Worm (Caenorhabditis elegans) whole organism, young adult: Measurements from ENCODE around the gene F09F9.5.

Experiments used
- F22D6.2 ChIP-seq: sonication (generic microtip); optimal IDR thresholded peaks from 2 replicates; lab custom pipeline; 2016; ENCODE audit warnings: mild to moderate bottlenecking, missing genetic modification characterization, missing compliant biosample characterization
- F55B11.4 ChIP-seq: sonication (generic microtip); optimal IDR thresholded peaks from 2 replicates; lab custom pipeline; 2016; ENCODE audit warnings: missing compliant biosample characterization, missing genetic modification characterization, borderline replicate concordance; ENCODE audit not compliant: insufficient read depth
- F57C9.4 ChIP-seq: sonication (generic microtip); optimal IDR thresholded peaks from 2 replicates; lab custom pipeline; 2017; ENCODE audit warnings: mild to moderate bottlenecking, missing genetic modification characterization, missing compliant biosample characterization
- K12H6.12 ChIP-seq: fragments of 200-800 bp; sonication (Bioruptor generic); optimal IDR thresholded peaks from 2 replicates; lab custom pipeline; 2018; ENCODE audit warnings: mild to moderate bottlenecking, missing genetic modification characterization, missing compliant biosample characterization
- T26A5.8 ChIP-seq: sonication (generic microtip); optimal IDR thresholded peaks from 2 replicates; lab custom pipeline; 2016; ENCODE audit warnings: missing genetic modification characterization, missing compliant biosample characterization
- athp-1 ChIP-seq: sonication (generic microtip); optimal IDR thresholded peaks from 2 replicates; lab custom pipeline; 2017; ENCODE audit warnings: mild to moderate bottlenecking, missing genetic modification characterization, missing compliant biosample characterization
- bed-1 ChIP-seq: fragments of 200-800 bp; sonication (Bioruptor generic); IDR thresholded peaks from 2 replicates; pipeline ENCODE4 v1.3.6; 2022; ENCODE audit warnings: missing genetic modification reagents, missing genetic modification characterization, missing compliant biosample characterization
- bed-2 ChIP-seq: fragments of 200-800 bp; sonication (Bioruptor generic); IDR thresholded peaks from 2 replicates; pipeline ENCODE4 v1.3.6; 2022; ENCODE audit warnings: missing genetic modification reagents, missing genetic modification characterization, missing compliant biosample characterization
- cebp-1 ChIP-seq, 2 experiments: fragments of 200-800 bp in 1 of 2; sonication (Bioruptor generic) in 1 of 2; sonication (generic microtip) in 1 of 2; IDR thresholded peaks in 1 of 2; optimal IDR thresholded peaks in 1 of 2; 2 replicates each; pipeline versions ENCODE4 v1.3.6 to Lab custom; 2017 to 2022; ENCODE audit warnings: missing compliant biosample characterization in 2 of 2, missing genetic modification characterization in 2 of 2, mild to moderate bottlenecking in 1 of 2, missing genetic modification reagents in 1 of 2, moderate library complexity in 1 of 2
- ceh-100 ChIP-seq: fragments of 200-800 bp; sonication (Bioruptor generic); IDR thresholded peaks from 2 replicates; pipeline ENCODE4 v1.3.6; 2022; ENCODE audit warnings: missing genetic modification reagents, missing genetic modification characterization, missing compliant biosample characterization
- ceh-40 ChIP-seq: fragments of 200-800 bp; sonication (Bioruptor generic); IDR thresholded peaks from 2 replicates; pipeline ENCODE4 v1.3.6; 2022; ENCODE audit warnings: missing genetic modification characterization, missing compliant biosample characterization
- ceh-91 ChIP-seq: fragments of 200-800 bp; sonication (Bioruptor generic); IDR thresholded peaks from 2 replicates; pipeline ENCODE4 v1.3.6; 2022; ENCODE audit warnings: missing genetic modification reagents, missing genetic modification characterization, missing compliant biosample characterization
- die-1 ChIP-seq: sonication (generic microtip); optimal IDR thresholded peaks from 2 replicates; lab custom pipeline; 2016; ENCODE audit warnings: missing genotype, mild to moderate bottlenecking, missing genetic modification characterization, missing compliant biosample characterization
- dox-1 ChIP-seq: fragments of 200-800 bp; sonication (Bioruptor generic); IDR thresholded peaks from 2 replicates; pipeline ENCODE4 v1.3.6; 2022; ENCODE audit warnings: missing genetic modification reagents, missing genetic modification characterization, missing compliant biosample characterization
- dpff-1 ChIP-seq: sonication (generic microtip); optimal IDR thresholded peaks from 2 replicates; lab custom pipeline; 2017; ENCODE audit warnings: mild to moderate bottlenecking, missing genetic modification characterization, missing compliant biosample characterization
- dpl-1 ChIP-seq: fragments of 150-350 bp; optimal IDR thresholded peaks from 2 replicates; lab custom pipeline; 2014; ENCODE audit warnings: missing biosample characterization, missing genetic modification reagents, missing genetic modification characterization
- ets-4 ChIP-seq: fragments of 200-800 bp; sonication (Bioruptor generic); optimal IDR thresholded peaks from 2 replicates; lab custom pipeline; 2018; ENCODE audit warnings: mild to moderate bottlenecking, missing genetic modification characterization, missing compliant biosample characterization
- fkh-3 ChIP-seq: sonication (generic microtip); optimal IDR thresholded peaks from 2 replicates; lab custom pipeline; 2016; ENCODE audit warnings: mild to moderate bottlenecking, missing genetic modification characterization, missing compliant biosample characterization
- gei-17 ChIP-seq: fragments of 200-800 bp; sonication (Bioruptor generic); optimal IDR thresholded peaks from 2 replicates; lab custom pipeline; 2018; ENCODE audit warnings: mild to moderate bottlenecking, missing genetic modification characterization, missing compliant biosample characterization
- him-1 ChIP-seq: sonication (generic microtip); optimal IDR thresholded peaks from 2 replicates; lab custom pipeline; 2016; ENCODE audit warnings: missing genotype, missing genetic modification reagents, missing genetic modification characterization, missing compliant biosample characterization
- hlh-26 ChIP-seq: fragments of 200-800 bp; sonication (Bioruptor generic); conservative IDR thresholded peaks from 2 replicates; pipeline ENCODE4 v1.3.6; 2022; ENCODE audit warnings: missing genetic modification reagents, missing genetic modification characterization, missing compliant biosample characterization
- hrde-1 ChIP-seq: sonication (generic microtip); optimal IDR thresholded peaks from 2 replicates; lab custom pipeline; 2016; ENCODE audit warnings: missing genetic modification characterization, mild to moderate bottlenecking, missing compliant biosample characterization, moderate library complexity, missing genotype, missing genetic modification reagents, borderline replicate concordance
- let-526 ChIP-seq: fragments of 200-800 bp; sonication (Bioruptor generic); IDR thresholded peaks from 2 replicates; pipeline ENCODE4 v1.3.6; 2022; ENCODE audit warnings: missing genetic modification reagents, missing genetic modification characterization, missing compliant biosample characterization
- lin-40 ChIP-seq: sonication (generic microtip); optimal IDR thresholded peaks from 2 replicates; lab custom pipeline; 2016; ENCODE audit warnings: missing genetic modification characterization, mild to moderate bottlenecking, missing compliant biosample characterization, missing genotype, missing genetic modification reagents
- lin-54 ChIP-seq: fragments of 200-800 bp; sonication (Bioruptor generic); optimal IDR thresholded peaks from 2 replicates; lab custom pipeline; 2018; ENCODE audit warnings: mild to moderate bottlenecking, missing genetic modification characterization, missing compliant biosample characterization
- lsl-1 ChIP-seq: fragments of 200-800 bp; sonication (Bioruptor generic); optimal IDR thresholded peaks from 2 replicates; lab custom pipeline; 2018; ENCODE audit warnings: mild to moderate bottlenecking, missing genetic modification characterization, moderate library complexity, missing compliant biosample characterization
- lsy-27 ChIP-seq: sonication (generic microtip); optimal IDR thresholded peaks from 2 replicates; lab custom pipeline; 2017; ENCODE audit warnings: missing genetic modification characterization, mild to moderate bottlenecking, missing compliant biosample characterization, antibody characterized with exemption, missing genotype, borderline replicate concordance; ENCODE audit not compliant: insufficient read depth
- madf-8 ChIP-seq: fragments of 200-800 bp; sonication (Bioruptor generic); conservative IDR thresholded peaks from 2 replicates; pipeline ENCODE4 v1.3.6; 2022; ENCODE audit warnings: missing genetic modification reagents, missing genetic modification characterization, missing compliant biosample characterization
- mel-28 ChIP-seq: sonication (generic microtip); optimal IDR thresholded peaks from 2 replicates; lab custom pipeline; 2016; ENCODE audit warnings: borderline replicate concordance, mild to moderate bottlenecking, missing genetic modification characterization, missing compliant biosample characterization
- mxl-1 ChIP-seq: sonication (generic microtip); optimal IDR thresholded peaks from 2 replicates; lab custom pipeline; 2016; ENCODE audit warnings: missing genetic modification characterization, missing compliant biosample characterization
- nfyb-1 ChIP-seq: fragments of 200-800 bp; sonication (Bioruptor generic); IDR thresholded peaks from 2 replicates; pipeline ENCODE4 v1.3.6; 2022; ENCODE audit warnings: missing genetic modification reagents, missing genetic modification characterization, missing compliant biosample characterization
- nhr-120 ChIP-seq: fragments of 200-800 bp; sonication (Bioruptor generic); IDR thresholded peaks from 2 replicates; pipeline ENCODE4 v1.3.6; 2022; ENCODE audit warnings: missing genetic modification characterization, missing compliant biosample characterization
- nhr-179 ChIP-seq: sonication (generic microtip); optimal IDR thresholded peaks from 2 replicates; lab custom pipeline; 2016; ENCODE audit warnings: mild to moderate bottlenecking, missing genetic modification characterization, missing compliant biosample characterization
- nhr-80 ChIP-seq: sonication (generic microtip); optimal IDR thresholded peaks from 2 replicates; lab custom pipeline; 2016; ENCODE audit warnings: missing genetic modification characterization, missing compliant biosample characterization
- nhr-90 ChIP-seq: sonication (generic microtip); optimal IDR thresholded peaks from 2 replicates; lab custom pipeline; 2016; ENCODE audit warnings: missing genotype, mild to moderate bottlenecking, missing genetic modification characterization, missing compliant biosample characterization
- rpc-1 ChIP-seq, 2 experiments: fragments of 150-350 bp in 1 of 2; sonication (generic microtip) in 1 of 2; optimal IDR thresholded peaks; 2 replicates each; lab custom pipeline; 2014 to 2018; ENCODE audit warnings: missing biosample characterization in 1 of 2, missing genetic modification characterization in 1 of 2, missing genetic modification reagents in 1 of 2, missing genotype in 1 of 2
- snpc-3.4 ChIP-seq: sonication (generic microtip); optimal IDR thresholded peaks from 2 replicates; lab custom pipeline; 2017; ENCODE audit warnings: missing genetic modification characterization, mild to moderate bottlenecking, missing compliant biosample characterization, antibody characterized with exemption, moderate library complexity, missing genotype, missing genetic modification reagents
- tbx-9 ChIP-seq: sonication (generic microtip); optimal IDR thresholded peaks from 2 replicates; lab custom pipeline; 2016; ENCODE audit warnings: borderline replicate concordance, missing genetic modification characterization, inconsistent platforms, missing compliant biosample characterization
- tlf-1 ChIP-seq: fragments of 200-800 bp; sonication (Bioruptor generic); optimal IDR thresholded peaks from 2 replicates; lab custom pipeline; 2018; ENCODE audit warnings: mild to moderate bottlenecking, missing genetic modification characterization, missing compliant biosample characterization
- zfh-2 ChIP-seq: fragments of 200-800 bp; sonication (Bioruptor generic); conservative IDR thresholded peaks from 2 replicates; pipeline ENCODE4 v1.3.6; 2022; ENCODE audit warnings: missing genetic modification reagents, missing genetic modification characterization, missing compliant biosample characterization
- ztf-22 ChIP-seq: fragments of 200-800 bp; sonication (Bioruptor generic); optimal IDR thresholded peaks from 2 replicates; lab custom pipeline; 2018; ENCODE audit warnings: mild to moderate bottlenecking, missing genetic modification characterization, moderate library complexity, missing compliant biosample characterization
- ztf-28 ChIP-seq: fragments of 200-800 bp; sonication (Bioruptor generic); IDR thresholded peaks from 2 replicates; pipeline ENCODE4 v1.3.6; 2022; ENCODE audit warnings: missing genetic modification reagents, missing genetic modification characterization, missing compliant biosample characterization

F09F9.5 gene

DNA sequence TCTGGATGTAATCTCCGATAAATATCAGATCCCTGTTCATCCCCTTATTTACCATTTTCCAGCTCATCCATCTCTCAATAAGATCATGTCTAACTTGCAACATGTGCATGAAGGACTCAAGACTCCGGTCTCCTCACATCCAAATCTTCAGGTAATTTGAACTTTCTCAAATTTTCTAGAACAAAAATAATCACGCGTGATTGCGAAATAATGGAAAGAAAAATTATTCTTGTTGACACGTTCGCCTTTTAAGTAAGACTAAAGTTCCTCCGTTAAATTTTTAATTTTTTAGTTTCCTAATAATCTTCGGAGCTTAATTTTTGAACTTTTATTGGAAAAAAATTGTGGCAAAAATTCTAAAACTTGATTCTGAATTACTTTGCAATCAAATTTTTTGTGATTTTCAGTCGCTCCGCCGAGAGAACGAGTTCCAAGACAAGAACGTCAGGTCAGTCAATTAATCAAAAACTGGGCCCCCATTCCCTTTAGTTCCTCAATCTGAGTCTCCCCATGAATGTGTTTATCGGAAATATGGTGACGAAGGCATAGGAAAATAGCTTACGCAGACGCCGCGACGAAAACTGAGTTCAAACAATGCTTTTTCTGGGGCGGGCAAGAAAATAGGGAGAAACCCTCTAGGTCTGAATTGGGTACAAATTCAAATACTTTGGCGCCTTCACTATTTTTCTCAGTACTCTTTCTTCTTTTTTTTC, 19.9 kb downstream of the F09F9.5 start (continued):
- TF ChIP-seq lin-40 (tag; lab: Kevin White, UChicago) (no peak), bed-2 (GFP tag; lab: Robert Waterston, UW) (no peak), ceh-40 (GFP tag; lab: Robert Waterston, UW) (no peak), nfyb-1 (peak; percentile 22; the same call in 1 of the 2 replicates), lsl-1 (no peak), nhr-80 (tag; lab: Kevin White, UChicago) (peak; percentile 18), die-1 (no peak), nhr-120 (GFP tag; lab: Robert Waterston, UW) (no peak), dpl-1 (GFP tag; lab: Kevin White, UChicago) (no peak), snpc-3.4 (tag; lab: Kevin White, UChicago) (no peak), mel-28 (no peak), bed-1 (GFP tag; lab: Robert Waterston, UW) (no peak), K12H6.12 (tag; lab: Kevin White, UChicago) (peak; percentile 69), F55B11.4 (tag; lab: Kevin White, UChicago) (no peak), dpff-1 (no peak), zfh-2 (GFP tag; lab: Robert Waterston, UW) (no peak), F22D6.2 (no peak), mxl-1 (tag; lab: Kevin White, UChicago) (no peak), tbx-9 (tag; lab: Kevin White, UChicago) (no peak), ceh-100 (no peak), ztf-28 (no peak), cebp-1 (GFP tag; IDR thresholded peaks at IDR 0.05; lab: Robert Waterston, UW) (peak; percentile 88), cebp-1 (tag; optimal IDR thresholded peaks at IDR 0.05; lab: Kevin White, UChicago) (peak; percentile 96), let-526 (GFP tag; lab: Robert Waterston, UW) (no peak), him-1 (tag; lab: Kevin White, UChicago) (no peak), madf-8 (no peak)

DNA sequence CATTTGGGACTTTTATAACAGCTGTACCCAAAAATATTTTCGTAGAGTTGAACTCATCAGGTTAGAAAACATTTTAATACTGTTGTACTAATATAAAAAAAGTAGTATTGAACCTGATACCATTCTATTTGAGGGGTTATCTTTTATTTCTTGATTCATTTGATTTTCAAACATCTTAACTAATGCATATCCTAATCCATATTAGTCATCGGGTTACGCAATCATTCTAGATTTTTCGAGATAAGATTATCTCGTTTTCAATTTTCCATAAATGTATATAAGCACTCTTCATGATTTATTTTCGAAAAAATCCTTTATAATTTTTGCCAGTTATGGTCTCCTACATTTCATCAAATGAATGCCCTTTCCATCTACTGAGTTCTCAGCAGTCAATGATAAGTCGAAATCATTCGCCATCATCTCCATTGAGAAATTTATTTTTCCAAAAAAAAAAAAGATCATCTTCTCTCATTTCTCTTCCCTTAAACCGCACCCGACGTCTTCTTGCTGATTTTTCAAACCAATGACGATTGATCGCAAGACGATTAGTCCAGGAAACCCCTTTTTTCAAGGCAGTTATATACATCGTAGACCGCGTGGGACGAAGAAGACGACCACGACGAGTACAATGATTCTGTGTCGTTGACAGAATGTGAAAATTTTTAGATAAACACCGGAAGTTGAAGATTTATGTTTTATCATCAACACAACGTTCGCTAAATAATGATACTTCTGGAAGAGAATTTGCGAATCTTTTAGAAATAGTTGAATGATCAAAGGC, 20.9 kb downstream of the F09F9.5 start:
- no peak for TF ChIP-seq gei-17

DNA sequence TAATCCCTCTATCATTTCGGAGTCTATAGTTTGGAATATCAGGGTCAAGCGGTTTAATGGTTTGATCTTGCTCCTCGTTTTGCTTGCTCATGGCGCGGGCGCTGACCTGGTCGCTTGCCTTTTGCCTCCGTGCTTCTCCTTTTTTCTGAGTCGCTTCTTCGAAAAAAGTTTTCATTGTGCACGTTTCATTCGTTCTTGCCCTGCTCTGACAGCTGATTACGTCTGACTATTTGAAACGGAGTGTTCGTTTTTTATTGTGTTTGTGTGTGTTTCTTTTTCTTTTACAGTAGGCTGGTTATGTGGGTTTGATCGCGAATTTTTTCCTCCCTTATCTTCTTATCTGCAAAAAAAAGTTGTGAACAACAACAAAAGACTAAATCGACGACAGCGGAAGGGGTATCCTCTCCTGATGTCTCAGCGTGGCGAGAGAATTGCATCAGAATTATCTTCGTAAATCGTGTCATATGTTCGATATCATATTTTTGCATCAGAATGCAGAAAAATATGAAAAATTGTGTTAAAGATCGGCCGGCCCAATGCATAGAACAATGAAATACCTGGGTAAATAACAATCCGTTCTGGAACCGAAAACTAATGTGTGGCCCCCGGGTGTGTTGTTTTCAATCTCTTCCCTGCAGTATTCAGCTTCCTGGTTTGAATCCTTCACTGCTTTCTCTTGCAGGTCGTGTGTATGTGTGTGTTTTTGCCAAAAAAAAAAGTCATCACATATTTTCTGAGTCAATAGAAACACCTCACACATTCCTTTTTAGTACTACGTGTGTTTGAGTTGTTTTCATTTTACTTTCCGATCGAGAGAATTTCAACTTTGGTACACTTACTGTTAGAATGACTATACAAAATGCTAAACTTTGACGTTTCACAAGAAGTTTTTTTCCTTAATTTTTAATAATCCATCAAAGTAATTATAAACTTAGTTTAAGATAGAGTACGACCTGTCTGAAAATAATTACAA, 22.2 kb downstream of the F09F9.5 start, which contains the start of gene ZK470.4:
Gene ZK470.4 (minus strand): TSS at position 175 of the 973 bp plus-strand sequence.
- TF ChIP-seq rpc-1 (optimal IDR thresholded peaks at IDR 0.05; lab: Kevin White, UChicago), result no peak
- no peak for TF ChIP-seq rpc-1 (tag; optimal IDR thresholded peaks at IDR 0.05; lab: Kevin White, UChicago)
- TF ChIP-seq bed-2 (GFP tag; lab: Robert Waterston, UW), result no peak
- no peak for TF ChIP-seq dpff-1
- no peak for TF ChIP-seq dox-1 (GFP tag; lab: Robert Waterston, UW)
- no peak for TF ChIP-seq F57C9.4 (tag; lab: Kevin White, UChicago)
- TF ChIP-seq nhr-179 (tag; lab: Kevin White, UChicago), result no peak
- no peak for TF ChIP-seq ets-4 (GFP tag; lab: Kevin White, UChicago)
- no peak for TF ChIP-seq ztf-22 (GFP tag; lab: Kevin White, UChicago)
- TF ChIP-seq fkh-3 (tag; lab: Kevin White, UChicago), result no peak
- TF ChIP-seq hrde-1, result no peak
- TF ChIP-seq nhr-90 (tag; lab: Kevin White, UChicago), result no peak
- no peak for TF ChIP-seq lsy-27
- TF ChIP-seq tlf-1, result no peak
- TF ChIP-seq lin-54 (GFP tag; lab: Kevin White, UChicago), result no peak
- TF ChIP-seq hlh-26 (GFP tag; lab: Robert Waterston, UW), result no peak
- no peak for TF ChIP-seq T26A5.8 (tag; lab: Kevin White, UChicago)
- TF ChIP-seq ceh-91, result no peak
- no peak for TF ChIP-seq athp-1 (tag; lab: Kevin White, UChicago)
